Worm (Caenorhabditis elegans) whole organism, dauer: ENCODE measurements around the gene C07A9.10.

Experiments used
- unc-62 ChIP-seq: sonication (generic microtip); optimal IDR thresholded peaks from 2 replicates; lab custom pipeline; 2017; ENCODE audit warnings: missing biosample characterization, missing genetic modification reagents, missing genetic modification characterization

C07A9.10 gene

DNA sequence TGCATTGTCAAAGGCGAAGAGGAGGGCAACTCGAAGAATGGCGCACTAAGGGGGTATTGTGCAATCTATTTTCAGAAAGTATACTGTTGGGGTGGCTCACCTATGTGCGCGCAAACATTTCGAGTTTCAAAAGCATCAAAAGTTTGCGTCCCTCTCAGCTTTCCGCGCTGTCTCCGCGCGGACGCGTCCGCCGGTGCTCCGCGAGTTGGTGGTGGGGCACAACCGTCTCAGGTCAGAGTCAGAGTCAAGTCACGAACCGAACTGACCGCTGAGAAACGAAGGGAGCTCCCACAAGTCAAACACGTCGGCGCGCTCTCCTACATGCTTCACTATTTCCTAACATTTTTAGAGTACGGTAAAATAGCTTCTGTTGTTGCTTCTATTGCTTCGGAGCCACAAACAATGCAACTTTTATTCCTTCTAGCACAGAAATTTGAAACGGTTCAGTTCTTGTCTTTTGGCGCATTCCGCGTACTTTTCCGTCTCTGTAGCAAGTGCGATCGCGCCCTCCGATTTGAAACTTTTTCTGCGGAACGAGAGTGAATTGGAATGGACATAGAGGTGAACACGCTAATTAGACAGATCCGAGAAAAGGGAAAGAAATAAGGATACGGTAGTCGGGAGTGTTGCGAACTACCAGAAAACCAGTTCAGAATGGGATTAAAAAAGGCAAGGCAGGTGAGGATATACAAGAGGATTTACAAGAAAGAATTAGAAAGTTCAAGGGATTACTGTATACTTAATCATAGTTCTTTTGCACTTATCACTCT is 46.4 kb downstream of the C07A9.10 start:
- TF ChIP-seq unc-62 (GFP tag; lab: Kevin White, UChicago): no peak

DNA sequence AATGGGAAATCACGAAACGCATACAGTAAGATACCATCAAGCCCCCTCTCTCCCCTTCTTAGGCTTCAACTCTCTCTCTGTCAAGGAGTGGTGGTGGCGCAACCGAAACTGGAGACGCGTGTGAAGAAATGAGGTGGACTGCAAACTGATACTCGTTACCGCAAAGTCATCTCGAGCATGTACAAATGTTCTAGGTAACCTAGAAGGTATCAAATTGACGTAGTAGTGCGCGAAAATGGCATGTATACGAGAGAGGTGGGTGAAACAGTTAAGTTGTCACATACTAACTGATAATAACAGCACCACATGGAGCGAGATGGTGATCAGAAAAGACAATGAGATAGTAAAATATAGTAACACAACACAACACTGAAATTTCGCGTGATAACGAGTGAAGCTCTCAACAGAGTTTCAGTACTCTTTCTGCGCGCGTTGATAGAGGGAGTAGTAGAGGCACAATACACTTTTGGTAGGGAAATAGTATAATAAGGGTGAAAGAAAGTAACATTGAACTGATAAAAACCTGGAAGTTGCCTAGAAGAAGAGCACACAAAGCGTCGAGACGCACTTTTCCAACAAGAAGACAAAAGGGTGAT is 47.6 kb downstream of the C07A9.10 start:
- no peak for TF ChIP-seq unc-62 (GFP tag; lab: Kevin White, UChicago)

DNA sequence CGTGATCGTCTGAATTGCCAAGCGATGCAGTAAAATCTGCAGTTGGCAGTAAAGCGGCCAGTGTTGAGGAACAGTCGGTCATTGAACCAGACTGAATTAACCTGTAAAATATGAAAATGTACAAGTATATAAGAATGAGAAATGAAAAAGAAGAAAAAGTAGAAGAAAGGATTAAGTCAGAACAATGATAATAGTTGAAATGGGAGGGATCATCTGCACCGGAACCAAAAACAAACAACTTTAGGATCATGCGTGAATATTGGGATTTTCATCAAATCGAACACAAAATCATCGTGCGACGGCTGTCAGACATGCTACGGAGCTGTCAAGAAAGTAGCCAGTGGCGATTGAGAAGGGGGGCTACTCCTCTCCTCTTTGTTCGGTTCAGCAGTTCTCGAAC is 48.8 kb downstream of the C07A9.10 start, which contains the start of gene gei-13:
gei-13 (minus strand) TSS at position 101 of the 400 bp plus-strand sequence.
- TF ChIP-seq unc-62 (GFP tag; lab: Kevin White, UChicago): no peak
